Worm (Caenorhabditis elegans) whole organism, young adult: Measurements from ENCODE around the gene usp-46.

ENCODE experiments used
- lin-35 ChIP-seq, 3 experiments: fragments of 150-350 bp in 2 of 3; sonication (generic microtip) in 1 of 3; optimal IDR thresholded peaks; 2 replicates each; lab custom pipeline; 2014 to 2018; ENCODE audit warnings: missing biosample characterization in 3 of 3, missing genetic modification characterization in 3 of 3, missing genetic modification reagents in 3 of 3
- mel-28 ChIP-seq: sonication (generic microtip); optimal IDR thresholded peaks from 2 replicates; lab custom pipeline; 2016; ENCODE audit warnings: borderline replicate concordance, mild to moderate bottlenecking, missing genetic modification characterization, missing compliant biosample characterization
- pha-4 ChIP-seq: fragments of 150-350 bp; sonication (generic microtip); optimal IDR thresholded peaks from 2 replicates; lab custom pipeline; 2014; ENCODE audit warnings: missing biosample characterization, missing genetic modification reagents, missing genetic modification characterization
- snpc-3.4 ChIP-seq: sonication (generic microtip); optimal IDR thresholded peaks from 2 replicates; lab custom pipeline; 2017; ENCODE audit warnings: missing genetic modification characterization, mild to moderate bottlenecking, missing compliant biosample characterization, antibody characterized with exemption, moderate library complexity, missing genotype, missing genetic modification reagents
- ztf-26 ChIP-seq: sonication (generic microtip); optimal IDR thresholded peaks from 2 replicates; lab custom pipeline; 2017; ENCODE audit warnings: missing genetic modification characterization, missing compliant biosample characterization

ce11 chrIII:9793592-9794417, 17.4 kb downstream of the usp-46 start, which contains the start of the genes R10E11.9 and mcm-6:
- TF ChIP-seq snpc-3.4 (peak; percentile 66), ztf-26 (tag; lab: Kevin White, UChicago) (no peak), lin-35 (GFP tag; optimal IDR thresholded peaks at IDR 0.05; lab: Kevin White, UChicago) (no peak), pha-4 (no peak), mel-28 (tag; lab: Kevin White, UChicago) (no peak)
